Worm (Caenorhabditis elegans) whole organism, late embryonic: ENCODE measurements around the gene Y102A11A.9.

ENCODE experiments used
- F13H6.1 ChIP-seq: sonication (generic microtip); optimal IDR thresholded peaks from 2 replicates; lab custom pipeline; 2016; ENCODE audit warnings: missing genetic modification characterization, missing compliant biosample characterization
- K02D7.2 ChIP-seq: sonication (generic microtip); optimal IDR thresholded peaks from 2 replicates; lab custom pipeline; 2017; ENCODE audit warnings: mild to moderate bottlenecking, missing genetic modification characterization, missing compliant biosample characterization
- fkh-10 ChIP-seq: fragments of 150-350 bp; optimal IDR thresholded peaks from 2 replicates; lab custom pipeline; 2014; ENCODE audit warnings: missing biosample characterization, missing genetic modification reagents, missing genetic modification characterization
- pat-9 ChIP-seq: fragments of 200-800 bp; sonication (Bioruptor generic); optimal IDR thresholded peaks from 2 replicates; lab custom pipeline; 2018; ENCODE audit warnings: mild to moderate bottlenecking, missing genetic modification characterization, moderate library complexity, missing compliant biosample characterization
- sdc-2 ChIP-seq: sonication (generic microtip); optimal IDR thresholded peaks from 2 replicates; lab custom pipeline; 2016; ENCODE audit warnings: missing genotype, missing genetic modification characterization, missing compliant biosample characterization
- unc-55 ChIP-seq: sonication (generic microtip); optimal IDR thresholded peaks from 2 replicates; lab custom pipeline; 2017; ENCODE audit warnings: missing biosample characterization, missing genetic modification reagents, missing genetic modification characterization

ce11 chrX:2030871-2031270 lies 17.9 kb downstream of the Y102A11A.9 start:
- no peak for TF ChIP-seq sdc-2 (tag; lab: Kevin White, UChicago)
- no peak for TF ChIP-seq F13H6.1
- no peak for TF ChIP-seq K02D7.2 (tag; lab: Kevin White, UChicago)
- no peak for TF ChIP-seq pat-9
- TF ChIP-seq fkh-10 (GFP tag; lab: Kevin White, UChicago): no peak
- TF ChIP-seq unc-55 (GFP tag; lab: Kevin White, UChicago): no peak
